Fruit fly (Drosophila melanogaster): ENCODE results near the gene OtopLa.
A peak's percentile ranks its signal among the peaks of the same experiment; 100 is the strongest.

The OtopLa gene

DNA sequence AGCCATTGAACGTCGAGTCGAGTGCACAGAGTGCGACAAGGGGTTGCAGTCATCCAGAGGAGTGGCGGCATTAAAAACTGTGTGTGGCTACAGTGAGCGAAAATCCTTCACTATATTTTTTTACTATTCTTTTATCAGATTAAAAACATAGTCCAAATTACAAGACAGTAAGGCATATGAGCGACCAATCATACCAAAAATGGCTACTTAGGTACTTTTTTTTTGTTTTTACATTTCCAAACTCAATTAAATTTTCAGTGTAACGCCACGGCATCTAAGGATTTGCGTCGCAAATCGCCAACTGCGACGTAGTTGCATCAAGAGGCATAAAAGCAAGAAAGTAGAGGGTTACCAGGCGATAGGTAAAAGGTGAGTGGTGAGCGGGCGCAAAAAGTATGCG lies 9.2 kb downstream of the OtopLa start (continued):
- peak; percentile 47; the same call in 1 of the 2 replicates for TF ChIP-seq CG14014 (GFP tag; IDR thresholded peaks at IDR 0.05)
- TF ChIP-seq ash1 (GFP tag; optimal IDR thresholded peaks at IDR 0.05): no peak
- no peak for TF ChIP-seq eve (GFP tag; optimal IDR thresholded peaks at IDR 0.05)
- no peak for TF ChIP-seq vfl (GFP tag; optimal IDR thresholded peaks at IDR 0.05)
- TF ChIP-seq Myb (GFP tag; optimal IDR thresholded peaks at IDR 0.05): no peak
- TF ChIP-seq disco-r (GFP tag; optimal IDR thresholded peaks at IDR 0.05): no peak
- no peak for TF ChIP-seq prd (optimal IDR thresholded peaks at IDR 0.05)
- peak; percentile 64 for TF ChIP-seq prd (GFP tag; IDR thresholded peaks at IDR 0.05)
- TF ChIP-seq CG3995 (GFP tag; optimal IDR thresholded peaks at IDR 0.05): no peak
- TF ChIP-seq CG12104 (GFP tag; optimal IDR thresholded peaks at IDR 0.05): no peak
- peak; percentile 38 for TF ChIP-seq repo (GFP tag; optimal IDR thresholded peaks at IDR 0.05)
- TF ChIP-seq CG5953 (GFP tag; IDR thresholded peaks at IDR 0.05): no peak
- TF ChIP-seq CG9817 (tag; optimal IDR thresholded peaks at IDR 0.05): peak; percentile 15
- TF ChIP-seq GATAe (GFP tag; conservative IDR thresholded peaks at IDR 0.05): no peak
- no peak for TF ChIP-seq HmgZ (tag; optimal IDR thresholded peaks at IDR 0.05)
- TF ChIP-seq hth (optimal IDR thresholded peaks at IDR 0.05): no peak
- no peak for TF ChIP-seq yki (optimal IDR thresholded peaks at IDR 0.05)
- TF ChIP-seq fru (optimal IDR thresholded peaks at IDR 0.05): no peak
- no peak for TF ChIP-seq cas (GFP tag; IDR thresholded peaks at IDR 0.05)
- TF ChIP-seq cg (GFP tag; optimal IDR thresholded peaks at IDR 0.05): no peak
- TF ChIP-seq HHEX (GFP tag; optimal IDR thresholded peaks at IDR 0.05): peak; percentile 28
- TF ChIP-seq luna (GFP tag; optimal IDR thresholded peaks at IDR 0.05): no peak
- peak; percentile 33 for TF ChIP-seq CoRest (tag; optimal IDR thresholded peaks at IDR 0.05)
- no peak; the same call in 2 of the 3 replicates for TF ChIP-seq CG11560 (tag; IDR thresholded peaks at IDR 0.05)
- 0 out of 3 replicates have a peak, but pooled peaks have one; percentile 41 for TF ChIP-seq CG17361 (GFP tag; IDR thresholded peaks at IDR 0.05)
- TF ChIP-seq stwl (tag; optimal IDR thresholded peaks at IDR 0.05): no peak
- TF ChIP-seq Dek (tag; optimal IDR thresholded peaks at IDR 0.05): peak; percentile 7
- TF ChIP-seq CG17186 (GFP tag; optimal IDR thresholded peaks at IDR 0.05): no peak
- no peak for TF ChIP-seq CG3163 (GFP tag; optimal IDR thresholded peaks at IDR 0.05)
- peak; percentile 26 for TF ChIP-seq CG13624 (GFP tag; optimal IDR thresholded peaks at IDR 0.05)
- TF ChIP-seq vvl (GFP tag; IDR thresholded peaks at IDR 0.05): peak; percentile 43
- TF ChIP-seq Fer1 (GFP tag; optimal IDR thresholded peaks at IDR 0.05): peak; percentile 24
- peak; percentile 44; the same call in 1 of the 2 replicates for TF ChIP-seq Ada2b (GFP tag; IDR thresholded peaks at IDR 0.05)
- TF ChIP-seq Nf-YA (GFP tag; IDR thresholded peaks at IDR 0.05): no peak
- no peak for TF ChIP-seq vnd (GFP tag; IDR thresholded peaks at IDR 0.05; ENCODE audit: partially characterized antibody)
- TF ChIP-seq CHES-1-like (GFP tag; optimal IDR thresholded peaks at IDR 0.05): no peak
- no peak for TF ChIP-seq Mad (GFP tag; optimal IDR thresholded peaks at IDR 0.05)
- no peak for TF ChIP-seq ato (GFP tag; IDR thresholded peaks at IDR 0.05; ENCODE audit: partially characterized antibody)
- TF ChIP-seq CG1233 (GFP tag; optimal IDR thresholded peaks at IDR 0.05): no peak
- peak; percentile 48 for TF ChIP-seq Fer3 (tag; optimal IDR thresholded peaks at IDR 0.05)
- TF ChIP-seq Spps (tag; optimal IDR thresholded peaks at IDR 0.05): no peak
- no peak for TF ChIP-seq CG17912 (GFP tag; optimal IDR thresholded peaks at IDR 0.05)
- TF ChIP-seq wor (GFP tag; IDR thresholded peaks at IDR 0.05): 0 out of 2 replicates have a peak, but pooled peaks have one; percentile 16
- TF ChIP-seq E2f1 (GFP tag; IDR thresholded peaks at IDR 0.05): 0 out of 2 replicates have a peak, but pooled peaks have one; percentile 16
- no peak for TF ChIP-seq Kr (GFP tag; optimal IDR thresholded peaks at IDR 0.05)
- no peak for TF ChIP-seq slp2 (GFP tag; optimal IDR thresholded peaks at IDR 0.05)
- TF ChIP-seq NC2β (GFP tag; optimal IDR thresholded peaks at IDR 0.05): no peak
- no peak for TF ChIP-seq TFAM (GFP tag; optimal IDR thresholded peaks at IDR 0.05)
- peak; percentile 37 for TF ChIP-seq gcm (GFP tag; optimal IDR thresholded peaks at IDR 0.05)
- peak; percentile 40 for TF ChIP-seq grau (tag; optimal IDR thresholded peaks at IDR 0.05)
- peak in 1 of 2 experiments; percentile 44 for TF ChIP-seq dpn (GFP tag; optimal IDR thresholded peaks at IDR 0.05)
- TF ChIP-seq Ets97D (GFP tag; optimal IDR thresholded peaks at IDR 0.05): no peak
- peak; percentile 73 for TF ChIP-seq CG10979 (tag; optimal IDR thresholded peaks at IDR 0.05)
